Worm (Caenorhabditis elegans) whole organism, early embryonic: Measurements from ENCODE around the gene spp-16.

Experiments used
- B0310.2 ChIP-seq: sonication (generic microtip); optimal IDR thresholded peaks from 2 replicates; lab custom pipeline; 2016; ENCODE audit warnings: mild to moderate bottlenecking, missing genetic modification characterization, missing compliant biosample characterization
- F13C5.2 ChIP-seq: sonication (generic microtip); optimal IDR thresholded peaks from 2 replicates; lab custom pipeline; 2017; ENCODE audit warnings: mild to moderate bottlenecking, missing genetic modification characterization, inconsistent platforms, missing compliant biosample characterization
- aly-1 ChIP-seq: sonication (generic microtip); optimal IDR thresholded peaks from 2 replicates; lab custom pipeline; 2016; ENCODE audit warnings: missing genetic modification characterization, missing compliant biosample characterization
- ama-1 ChIP-seq: fragments of 150-350 bp; optimal IDR thresholded peaks from 2 replicates; lab custom pipeline; 2014
- ceh-13 ChIP-seq: fragments of 200-800 bp; sonication (Bioruptor generic); optimal IDR thresholded peaks from 2 replicates; lab custom pipeline; 2018; ENCODE audit warnings: mild to moderate bottlenecking, missing genetic modification characterization, missing compliant biosample characterization
- ceh-36 ChIP-seq: sonication (generic microtip); optimal IDR thresholded peaks from 2 replicates; lab custom pipeline; 2016; ENCODE audit warnings: missing genetic modification characterization, inconsistent platforms, missing compliant biosample characterization
- ets-7 ChIP-seq: sonication (generic microtip); optimal IDR thresholded peaks from 2 replicates; lab custom pipeline; 2016; ENCODE audit warnings: missing genotype, missing genetic modification characterization, missing compliant biosample characterization
- flt-1 ChIP-seq: fragments of 200-800 bp; sonication (Bioruptor generic); IDR thresholded peaks from 2 replicates; pipeline ENCODE4 v1.3.6; 2022; ENCODE audit warnings: missing genetic modification characterization, missing compliant biosample characterization
- hmbx-1 ChIP-seq: sonication (generic microtip); optimal IDR thresholded peaks from 2 replicates; lab custom pipeline; 2016; ENCODE audit warnings: mild to moderate bottlenecking, missing genetic modification characterization, missing compliant biosample characterization
- hmg-4 ChIP-seq: fragments of 200-800 bp; sonication (Bioruptor generic); optimal IDR thresholded peaks from 2 replicates; lab custom pipeline; 2018; ENCODE audit warnings: mild to moderate bottlenecking, missing genetic modification characterization, missing compliant biosample characterization
- hnd-1 ChIP-seq: sonication (generic microtip); optimal IDR thresholded peaks from 2 replicates; lab custom pipeline; 2016; ENCODE audit warnings: missing genetic modification characterization, missing compliant biosample characterization
- pes-1 ChIP-seq: fragments of 200-800 bp; sonication (Bioruptor generic); IDR thresholded peaks from 2 replicates; pipeline ENCODE4 v1.3.6; 2022; ENCODE audit warnings: missing genetic modification reagents, missing genetic modification characterization, missing compliant biosample characterization
- scrt-1 ChIP-seq: fragments of 200-800 bp; sonication (Bioruptor generic); IDR thresholded peaks from 2 replicates; pipeline ENCODE4 v1.3.6; 2022; ENCODE audit warnings: missing genetic modification characterization, missing compliant biosample characterization
- sea-1 ChIP-seq: fragments of 200-800 bp; sonication (Bioruptor generic); conservative IDR thresholded peaks from 2 replicates; pipeline ENCODE4 v1.3.6; 2022; ENCODE audit warnings: missing genetic modification characterization, missing compliant biosample characterization
- tbx-11 ChIP-seq: fragments of 200-800 bp; sonication (Bioruptor generic); IDR thresholded peaks from 2 replicates; pipeline ENCODE4 v1.3.6; 2022; ENCODE audit warnings: missing genetic modification characterization, missing compliant biosample characterization
- tbx-37 ChIP-seq: fragments of 200-800 bp; sonication (Bioruptor generic); conservative IDR thresholded peaks from 2 replicates; pipeline ENCODE4 v1.3.6; 2022; ENCODE audit warnings: missing genetic modification reagents, missing genetic modification characterization, missing compliant biosample characterization
- tra-4 ChIP-seq: sonication (generic microtip); optimal IDR thresholded peaks from 2 replicates; lab custom pipeline; 2017; ENCODE audit warnings: missing genetic modification characterization, missing compliant biosample characterization

spp-16 gene

DNA sequence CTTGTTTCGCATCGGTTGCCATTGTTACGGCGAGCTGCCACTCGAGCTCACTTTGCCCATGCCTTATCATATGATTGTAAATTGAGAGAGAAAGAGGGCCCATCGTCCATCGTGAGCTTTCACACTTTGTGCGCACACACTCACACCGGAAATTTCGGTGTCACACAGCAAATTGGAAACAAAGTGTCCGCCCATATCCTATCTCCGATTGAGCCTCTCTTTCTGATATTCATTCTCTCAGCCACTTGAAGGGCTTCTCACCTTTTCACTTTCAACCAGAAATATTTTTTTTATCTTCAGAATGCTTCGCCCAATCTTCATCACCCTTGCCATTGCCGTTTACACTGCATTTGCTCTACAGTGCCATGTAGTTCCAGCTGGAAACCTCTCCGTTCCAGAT lies 28.4 kb upstream of the spp-16 start, which contains the start of gene F58B4.3:
Gene F58B4.3 (plus strand): TSS at position 301 of the 400 bp plus-strand sequence.
- no peak for TF ChIP-seq aly-1 (tag; lab: Kevin White, UChicago)
- TF ChIP-seq F13C5.2 = no peak
- no peak for TF ChIP-seq ceh-36
- no peak for TF ChIP-seq pes-1 (GFP tag; lab: Robert Waterston, UW)
- no peak for TF ChIP-seq ets-7 (tag; lab: Kevin White, UChicago)
- TF ChIP-seq tbx-37 = no peak
- TF ChIP-seq ceh-13 = no peak
- no peak for TF ChIP-seq hmg-4
- TF ChIP-seq tbx-11 (GFP tag; lab: Robert Waterston, UW) = no peak
- TF ChIP-seq scrt-1 (GFP tag; lab: Robert Waterston, UW) = no peak
- TF ChIP-seq B0310.2 = no peak
- no peak for TF ChIP-seq tra-4 (tag; lab: Kevin White, UChicago)

DNA sequence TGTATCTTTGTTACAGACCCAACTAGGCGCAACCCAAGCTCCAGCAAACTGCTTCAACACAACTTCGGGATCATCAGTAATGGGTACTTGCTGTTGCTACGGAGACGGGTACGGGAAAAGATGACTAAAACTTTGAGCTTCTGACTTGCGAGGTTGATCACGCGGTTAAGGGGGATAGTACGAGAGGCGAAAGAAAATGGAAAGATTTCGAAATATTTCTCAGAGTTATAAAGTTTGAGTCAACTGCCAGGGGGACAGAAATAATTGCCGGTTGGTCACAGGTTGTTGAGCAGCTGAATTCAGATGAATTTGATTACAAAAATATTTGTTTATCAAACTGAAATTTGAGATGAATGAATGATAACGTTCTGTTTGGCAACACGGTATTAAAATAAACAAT lies 24.6 kb upstream of the spp-16 start:
- no peak for TF ChIP-seq F13C5.2
- no peak for TF ChIP-seq B0310.2
- TF ChIP-seq sea-1 (GFP tag; lab: Robert Waterston, UW) = no peak
- no peak for TF ChIP-seq scrt-1 (GFP tag; lab: Robert Waterston, UW)
- no peak for TF ChIP-seq tra-4 (tag; lab: Kevin White, UChicago)
- TF ChIP-seq ceh-13 = no peak
- TF ChIP-seq flt-1 (GFP tag; lab: Robert Waterston, UW) = no peak
- TF ChIP-seq tbx-11 (GFP tag; lab: Robert Waterston, UW) = no peak
- TF ChIP-seq aly-1 (tag; lab: Kevin White, UChicago) = no peak
- TF ChIP-seq ama-1 (lab: Kevin White, UChicago) = no peak
- no peak for TF ChIP-seq ceh-36
- no peak for TF ChIP-seq hnd-1 (tag; lab: Kevin White, UChicago)
- no peak for TF ChIP-seq hmbx-1
- no peak for TF ChIP-seq hmg-4
- TF ChIP-seq pes-1 (GFP tag; lab: Robert Waterston, UW) = no peak
- no peak for TF ChIP-seq tbx-37

DNA sequence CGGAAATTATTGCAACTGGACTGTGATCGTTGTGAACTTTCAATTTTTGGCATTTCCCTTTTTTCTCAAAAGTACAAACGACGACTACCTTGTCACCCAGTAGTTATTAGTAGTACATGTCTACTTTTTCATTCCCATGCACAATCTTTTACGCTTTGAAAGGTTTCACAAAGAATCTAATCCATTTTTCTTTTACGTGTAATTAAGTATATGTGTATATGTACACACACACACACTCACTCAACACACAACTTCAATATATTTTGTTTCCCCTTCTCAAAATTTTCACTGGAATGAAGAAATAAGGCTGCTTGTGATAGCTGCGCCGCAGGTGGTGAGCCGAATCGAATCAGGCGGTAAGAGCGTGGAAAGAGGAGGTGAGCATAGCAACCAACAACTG lies 23.6 kb upstream of the spp-16 start, which contains the start of gene F58B4.6:
Gene F58B4.6 (plus strand): TSS at position 301 of the 400 bp plus-strand sequence.
- TF ChIP-seq scrt-1 (GFP tag; lab: Robert Waterston, UW) (no peak), tbx-37 (no peak), ama-1 (lab: Kevin White, UChicago) (no peak), flt-1 (GFP tag; lab: Robert Waterston, UW) (no peak), sea-1 (GFP tag; lab: Robert Waterston, UW) (no peak), tra-4 (tag; lab: Kevin White, UChicago) (no peak), aly-1 (tag; lab: Kevin White, UChicago) (no peak)

DNA sequence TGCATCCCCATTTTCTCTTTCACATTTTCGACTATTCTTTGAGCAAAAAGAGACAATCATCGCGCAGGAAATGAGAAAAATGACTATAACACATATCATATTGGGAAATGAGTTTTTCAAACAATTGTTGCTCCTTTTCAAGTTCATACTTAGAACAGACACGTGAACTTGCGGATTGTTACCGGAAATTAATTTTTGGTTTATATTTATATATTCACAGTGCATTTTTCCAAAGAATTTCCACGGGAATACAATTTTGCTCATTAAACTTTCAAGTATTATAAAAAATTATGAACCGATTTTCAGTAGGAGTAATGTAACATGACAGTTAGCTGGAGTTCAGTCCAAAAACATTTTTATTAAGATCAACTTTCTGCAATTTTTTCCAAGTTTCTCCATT lies 22.1 kb upstream of the spp-16 start, which contains the start of gene F58B4.7:
Gene F58B4.7 (minus strand): TSS at position 101 of the 400 bp plus-strand sequence.
- TF ChIP-seq tbx-11 (GFP tag; lab: Robert Waterston, UW) = no peak
- no peak for TF ChIP-seq tbx-37
- TF ChIP-seq F13C5.2 = no peak
- no peak for TF ChIP-seq hnd-1 (tag; lab: Kevin White, UChicago)
- TF ChIP-seq ceh-13 = no peak
- no peak for TF ChIP-seq ceh-36
- no peak for TF ChIP-seq sea-1 (GFP tag; lab: Robert Waterston, UW)
- TF ChIP-seq ama-1 (lab: Kevin White, UChicago) = no peak
- TF ChIP-seq hmbx-1 = no peak
- no peak for TF ChIP-seq ets-7 (tag; lab: Kevin White, UChicago)
- TF ChIP-seq B0310.2 = no peak
- no peak for TF ChIP-seq scrt-1 (GFP tag; lab: Robert Waterston, UW)
- TF ChIP-seq hmg-4 = no peak
- TF ChIP-seq flt-1 (GFP tag; lab: Robert Waterston, UW) = no peak
- TF ChIP-seq tra-4 (tag; lab: Kevin White, UChicago) = no peak
- no peak for TF ChIP-seq pes-1 (GFP tag; lab: Robert Waterston, UW)
- no peak for TF ChIP-seq aly-1 (tag; lab: Kevin White, UChicago)

DNA sequence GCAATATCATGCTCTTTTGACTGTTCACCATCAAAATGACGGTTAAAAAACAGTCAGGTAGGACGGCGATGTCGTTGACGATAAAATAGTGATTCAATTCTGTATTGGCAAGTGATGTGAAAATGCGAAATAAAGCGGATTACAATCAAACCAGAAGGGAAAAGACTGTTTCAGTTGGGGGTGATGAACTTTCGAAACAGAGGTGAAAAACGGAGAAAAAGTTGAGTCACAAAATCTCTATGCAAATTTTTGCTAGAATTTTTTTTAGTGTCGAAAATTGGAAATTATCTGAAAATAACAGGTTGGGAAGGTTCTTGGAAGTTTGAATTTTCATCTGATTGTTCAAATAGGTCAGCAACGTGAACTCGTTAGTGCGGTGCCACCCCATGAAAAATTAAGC lies 20.6 kb upstream of the spp-16 start, which contains the start of gene nas-31:
Gene nas-31 (minus strand): TSS at position 101 of the 400 bp plus-strand sequence.
- TF ChIP-seq ceh-36 (no peak), ceh-13 (no peak), F13C5.2 (no peak), tbx-11 (GFP tag; lab: Robert Waterston, UW) (no peak), hnd-1 (tag; lab: Kevin White, UChicago) (no peak)

DNA sequence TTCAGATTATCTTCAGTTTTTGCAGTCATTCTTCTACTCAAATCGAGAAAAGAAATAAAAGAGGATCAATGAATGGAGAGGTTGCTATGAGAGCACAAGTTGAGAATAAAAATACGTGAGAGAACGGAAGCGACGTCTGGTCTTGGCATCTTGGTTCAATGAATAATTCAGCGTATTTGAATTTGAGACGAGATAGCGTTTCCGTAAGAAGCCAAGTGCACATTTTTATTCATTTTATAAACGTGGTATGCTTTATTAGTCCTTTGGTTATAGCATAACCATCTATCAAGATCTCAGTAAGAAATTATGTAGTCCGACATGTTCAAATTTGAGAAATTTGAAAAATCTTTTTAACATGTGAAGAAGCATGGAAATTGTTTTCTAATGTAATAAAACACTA lies 17.3 kb upstream of the spp-16 start, which contains the start of gene F58B4.2:
Gene F58B4.2 (minus strand): TSS at position 101 of the 400 bp plus-strand sequence.
- TF ChIP-seq ceh-36 (no peak), sea-1 (GFP tag; lab: Robert Waterston, UW) (no peak), ama-1 (lab: Kevin White, UChicago) (no peak), flt-1 (GFP tag; lab: Robert Waterston, UW) (no peak), scrt-1 (GFP tag; lab: Robert Waterston, UW) (no peak), hmg-4 (no peak), hnd-1 (tag; lab: Kevin White, UChicago) (no peak), tra-4 (tag; lab: Kevin White, UChicago) (no peak), ets-7 (tag; lab: Kevin White, UChicago) (no peak), F13C5.2 (no peak), pes-1 (GFP tag; lab: Robert Waterston, UW) (no peak), hmbx-1 (no peak), tbx-37 (no peak), tbx-11 (GFP tag; lab: Robert Waterston, UW) (no peak)

DNA sequence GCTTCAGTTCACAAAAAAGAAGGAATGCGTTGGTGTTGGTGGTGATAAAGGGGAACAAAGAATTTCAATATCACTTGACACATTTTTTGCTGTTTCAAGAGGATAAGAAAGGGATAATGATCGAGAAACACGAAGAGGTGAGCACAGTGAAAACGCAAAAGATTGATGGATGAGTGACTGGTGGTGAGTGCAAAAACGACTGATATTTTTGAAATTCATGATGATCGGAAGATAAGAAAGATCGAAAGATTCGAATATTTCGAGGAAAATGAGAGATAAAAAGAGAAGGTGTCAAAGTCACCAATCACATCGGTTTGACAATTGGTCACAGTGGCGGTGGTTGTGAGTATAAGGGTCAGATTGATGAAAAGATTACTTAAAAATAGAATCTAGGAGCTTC lies 14.8 kb upstream of the spp-16 start:
- TF ChIP-seq ceh-13 (no peak), hmbx-1 (no peak), tbx-37 (no peak), tbx-11 (GFP tag; lab: Robert Waterston, UW) (no peak), ama-1 (lab: Kevin White, UChicago) (no peak), scrt-1 (GFP tag; lab: Robert Waterston, UW) (no peak), aly-1 (tag; lab: Kevin White, UChicago) (no peak), ceh-36 (no peak), hnd-1 (tag; lab: Kevin White, UChicago) (no peak), sea-1 (GFP tag; lab: Robert Waterston, UW) (no peak), B0310.2 (no peak), pes-1 (GFP tag; lab: Robert Waterston, UW) (no peak), hmg-4 (no peak), ets-7 (tag; lab: Kevin White, UChicago) (no peak), F13C5.2 (no peak), tra-4 (tag; lab: Kevin White, UChicago) (no peak)
